Fruit fly (Drosophila melanogaster): ENCODE measurements around the gene Cpr67B.

The Cpr67B gene

DNA sequence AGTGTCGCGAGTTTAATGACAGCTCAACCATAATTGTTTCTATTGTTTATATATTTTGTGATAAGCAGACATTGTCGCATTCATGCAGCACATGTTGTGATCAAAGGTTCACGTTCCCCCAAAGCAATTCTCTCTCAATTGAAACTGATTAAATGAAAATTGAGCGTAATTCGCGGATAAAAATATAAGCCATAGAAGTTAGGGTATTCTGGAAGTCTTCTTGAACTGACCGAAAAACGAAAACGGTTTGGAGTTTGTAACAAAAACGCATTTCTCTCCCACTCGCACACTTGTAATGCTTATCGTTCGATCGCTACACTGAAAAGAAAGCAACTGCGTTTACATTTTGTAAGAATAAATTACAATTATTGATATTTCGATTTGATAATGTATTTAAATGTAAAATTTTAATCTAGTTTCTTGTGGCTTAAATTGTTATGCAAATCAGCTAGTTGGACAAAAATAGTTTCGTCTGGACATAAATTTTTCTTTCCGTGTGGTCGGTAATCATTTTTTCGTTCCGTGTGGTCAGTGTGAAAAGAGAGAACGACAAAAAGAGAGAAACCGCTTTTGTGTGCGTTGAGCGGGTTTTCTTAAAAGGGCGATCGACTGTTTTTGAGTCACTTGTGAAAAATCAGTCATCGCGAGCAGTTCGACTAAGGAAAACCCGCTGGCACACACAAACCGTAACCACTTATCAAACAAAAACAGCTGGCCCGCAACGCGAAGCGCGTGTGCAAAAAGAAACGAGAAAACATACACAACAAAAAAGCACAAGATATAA lies 18.2 kb downstream of the Cpr67B start, which contains the start of gene aay (continued):
- TF ChIP-seq sqz (GFP tag; optimal IDR thresholded peaks at IDR 0.05) (peak; percentile 98), NK7.1 (GFP tag; optimal IDR thresholded peaks at IDR 0.05) (peak; percentile 97), TFAM (GFP tag; optimal IDR thresholded peaks at IDR 0.05) (peak; percentile 92), B-H1 (GFP tag; IDR thresholded peaks at IDR 0.05) (peak; percentile 97), al (GFP tag; IDR thresholded peaks at IDR 0.05) (peak; percentile 96), Asciz (GFP tag; optimal IDR thresholded peaks at IDR 0.05) (peak; percentile 99), Eip74EF (GFP tag; optimal IDR thresholded peaks at IDR 0.05) (peak in 1 of 2 experiments; percentile 100), wek (GFP tag; optimal IDR thresholded peaks at IDR 0.05) (peak; percentile 92), CG31441 (GFP tag; IDR thresholded peaks at IDR 0.05) (peak; percentile 99), CG1233 (GFP tag; optimal IDR thresholded peaks at IDR 0.05) (peak; percentile 99), ind (GFP tag; optimal IDR thresholded peaks at IDR 0.05) (peak; percentile 99), gsb (GFP tag; IDR thresholded peaks at IDR 0.05) (peak; percentile 96), org-1 (GFP tag; optimal IDR thresholded peaks at IDR 0.05) (peak; percentile 99), exex (tag; optimal IDR thresholded peaks at IDR 0.05) (peak; percentile 94), CG9932 (GFP tag; IDR thresholded peaks at IDR 0.05) (peak; percentile 97), CG3838 (GFP tag; optimal IDR thresholded peaks at IDR 0.05) (peak; percentile 97), CG15479 (GFP tag; optimal IDR thresholded peaks at IDR 0.05) (peak; percentile 71), CG15601 (tag; optimal IDR thresholded peaks at IDR 0.05) (peak; percentile 98), CG7839 (tag; optimal IDR thresholded peaks at IDR 0.05) (peak; percentile 99), CG14860 (GFP tag; IDR thresholded peaks at IDR 0.05; ENCODE audit: partially characterized antibody) (no peak), CG7987 (GFP tag; optimal IDR thresholded peaks at IDR 0.05) (peak; percentile 97), CG10462 (GFP tag; optimal IDR thresholded peaks at IDR 0.05) (peak; percentile 97), CG33557 (GFP tag; optimal IDR thresholded peaks at IDR 0.05) (peak; percentile 98), yki (optimal IDR thresholded peaks at IDR 0.05) (no peak), toy (GFP tag; IDR thresholded peaks at IDR 0.05) (peak; percentile 92), CG5245 (GFP tag; optimal IDR thresholded peaks at IDR 0.05) (peak; percentile 97), Hmr (GFP tag; optimal IDR thresholded peaks at IDR 0.05) (peak; percentile 99), CG1832 (GFP tag; optimal IDR thresholded peaks at IDR 0.05) (no peak), CG1647 (GFP tag; optimal IDR thresholded peaks at IDR 0.05) (peak; percentile 98), mld (GFP tag; IDR thresholded peaks at IDR 0.05; ENCODE audit: partially characterized antibody) (no peak), CG2712 (tag; optimal IDR thresholded peaks at IDR 0.05) (peak; percentile 100), dpn (GFP tag; optimal IDR thresholded peaks at IDR 0.05) (peak; percentile 98 to 99), HmgZ (tag; optimal IDR thresholded peaks at IDR 0.05) (peak; percentile 99), shn (GFP tag; optimal IDR thresholded peaks at IDR 0.05) (peak; percentile 95), Dip2 (GFP tag; IDR thresholded peaks at IDR 0.05) (peak; percentile 42; the same call in 1 of the 2 replicates), psq (GFP tag; optimal IDR thresholded peaks at IDR 0.05) (peak; percentile 96), bowl (GFP tag; IDR thresholded peaks at IDR 0.05) (peak; percentile 96), Six4 (GFP tag; optimal IDR thresholded peaks at IDR 0.05) (peak; percentile 99), mam (GFP tag; optimal IDR thresholded peaks at IDR 0.05) (peak; percentile 97), ERR (GFP tag; optimal IDR thresholded peaks at IDR 0.05) (peak; percentile 96), Dref (GFP tag; IDR thresholded peaks at IDR 0.05) (peak; percentile 40), CG13624 (GFP tag; optimal IDR thresholded peaks at IDR 0.05) (peak; percentile 99), Dip3 (GFP tag; optimal IDR thresholded peaks at IDR 0.05) (peak; percentile 98), ro (GFP tag; IDR thresholded peaks at IDR 0.05) (peak; percentile 96), Dfd (GFP tag; optimal IDR thresholded peaks at IDR 0.05) (peak in 1 of 2 experiments; percentile 86), ham (GFP tag; IDR thresholded peaks at IDR 0.05) (peak; percentile 92), CG15696 (tag; optimal IDR thresholded peaks at IDR 0.05) (peak; percentile 99), CG9609 (GFP tag; optimal IDR thresholded peaks at IDR 0.05) (peak; percentile 97), CG12299 (tag; optimal IDR thresholded peaks at IDR 0.05) (peak; percentile 99), NFAT (GFP tag; IDR thresholded peaks at IDR 0.05) (peak; percentile 92)
